Worm (Caenorhabditis elegans) whole organism, L1 larva: ENCODE results near the gene msrp-6.
A peak's percentile ranks its signal among the peaks of the same experiment; 100 is the strongest.
"Not testable (repeated sequence)": the region's sequence is repeated elsewhere in the genome, so short reads cannot be mapped to it uniquely, and the experiment has no call there.

ENCODE experiments used
- C16A3.4 ChIP-seq: fragments of 150-350 bp; optimal IDR thresholded peaks from 2 replicates; lab custom pipeline; 2014; ENCODE audit warnings: missing biosample characterization, missing genetic modification characterization
- F16B12.6 ChIP-seq: fragments of 150-350 bp; optimal IDR thresholded peaks from 2 replicates; lab custom pipeline; 2014; ENCODE audit warnings: missing biosample characterization, missing genetic modification characterization
- Y116A8C.19 ChIP-seq: sonication (generic microtip); optimal IDR thresholded peaks from 2 replicates; lab custom pipeline; 2016; ENCODE audit warnings: missing compliant biosample characterization, missing genetic modification characterization, borderline replicate concordance
- aha-1 ChIP-seq: fragments of 150-350 bp; optimal IDR thresholded peaks from 2 replicates; lab custom pipeline; 2014; ENCODE audit warnings: missing biosample characterization, missing genetic modification characterization
- alr-1 ChIP-seq: fragments of 200-800 bp; sonication (Bioruptor generic); optimal IDR thresholded peaks from 2 replicates; lab custom pipeline; 2018; ENCODE audit warnings: borderline replicate concordance, mild to moderate bottlenecking, missing genetic modification characterization, missing compliant biosample characterization
- ceh-82 ChIP-seq, 3 experiments: fragments of 150-350 bp in 1 of 3; sonication (generic microtip) in 2 of 3; optimal IDR thresholded peaks; 2 replicates each; lab custom pipeline; 2014 to 2017; ENCODE audit warnings: missing biosample characterization in 3 of 3, missing genetic modification characterization in 3 of 3
- ces-1 ChIP-seq: fragments of 150-350 bp; optimal IDR thresholded peaks from 2 replicates; lab custom pipeline; 2014; ENCODE audit warnings: missing biosample characterization, missing genetic modification reagents, missing genetic modification characterization
- efl-1 ChIP-seq, 4 experiments: fragments of 150-350 bp; optimal IDR thresholded peaks in 3 of 4; peaks in 1 of 4; 1 replicate in 1 of 4; 2 replicates in 3 of 4; lab custom pipeline; 2014; ENCODE audit warnings: missing biosample characterization in 2 of 4, missing genetic modification characterization in 2 of 4, missing genetic modification reagents in 2 of 4
- egl-27 ChIP-seq, 2 experiments: fragments of 150-350 bp in 1 of 2; sonication (generic microtip); optimal IDR thresholded peaks; 3 replicates each; lab custom pipeline; 2017 to 2018; ENCODE audit warnings: missing biosample characterization in 2 of 2, missing genetic modification characterization in 2 of 2, missing genetic modification reagents in 2 of 2
- elt-2 ChIP-seq: sonication (generic microtip); optimal IDR thresholded peaks from 2 replicates; lab custom pipeline; 2016; ENCODE audit warnings: missing genetic modification characterization, mild to moderate bottlenecking, inconsistent platforms, missing compliant biosample characterization, missing genetic modification reagents
- elt-3 ChIP-seq, 6 experiments: fragments of 150-350 bp in 1 of 6; sonication (generic microtip); optimal IDR thresholded peaks; 2 replicates each; lab custom pipeline; 2017 to 2018; ENCODE audit warnings: missing biosample characterization in 6 of 6, missing genetic modification characterization in 6 of 6, inconsistent platforms in 1 of 6
- ets-5 ChIP-seq: fragments of 200-800 bp; sonication (Bioruptor generic); IDR thresholded peaks from 2 replicates; pipeline ENCODE4 v1.3.6; 2022; ENCODE audit warnings: missing genetic modification characterization, missing compliant biosample characterization
- fkh-10 ChIP-seq: sonication (generic microtip); optimal IDR thresholded peaks from 2 replicates; lab custom pipeline; 2017; ENCODE audit warnings: missing biosample characterization, missing genetic modification reagents, missing genetic modification characterization
- hlh-17 ChIP-seq: fragments of 200-800 bp; sonication (Bioruptor generic); optimal IDR thresholded peaks from 2 replicates; lab custom pipeline; 2018; ENCODE audit warnings: missing genetic modification characterization, mild to moderate bottlenecking, missing compliant biosample characterization, moderate library complexity, borderline replicate concordance
- hpl-2 ChIP-seq: fragments of 150-350 bp; optimal IDR thresholded peaks from 2 replicates; lab custom pipeline; 2014; ENCODE audit warnings: missing biosample characterization, missing genetic modification reagents, missing genetic modification characterization
- isw-1 ChIP-seq: fragments of 200-800 bp; sonication (Bioruptor generic); IDR thresholded peaks from 2 replicates; pipeline ENCODE4 v1.3.6; 2022; ENCODE audit warnings: missing genetic modification characterization, missing compliant biosample characterization
- lin-14 ChIP-seq: fragments of 200-800 bp; sonication (Bioruptor generic); optimal IDR thresholded peaks from 2 replicates; lab custom pipeline; 2018; ENCODE audit warnings: mild to moderate bottlenecking, missing genetic modification characterization, moderate library complexity, missing compliant biosample characterization
- mab-9 ChIP-seq: fragments of 200-800 bp; sonication (Bioruptor generic); IDR thresholded peaks from 2 replicates; pipeline ENCODE4 v1.3.6; 2022; ENCODE audit warnings: missing genetic modification reagents, missing genetic modification characterization, missing compliant biosample characterization
- mdl-1 ChIP-seq, 2 experiments: fragments of 150-350 bp; optimal IDR thresholded peaks; 2 replicates each; lab custom pipeline; 2014 to 2017; ENCODE audit warnings: missing biosample characterization in 2 of 2, missing genetic modification characterization in 2 of 2, inconsistent platforms in 1 of 2
- mef-2 ChIP-seq: fragments of 150-350 bp; optimal IDR thresholded peaks from 2 replicates; lab custom pipeline; 2014; ENCODE audit warnings: missing biosample characterization, missing genetic modification characterization
- mep-1 ChIP-seq: fragments of 150-350 bp; optimal IDR thresholded peaks from 2 replicates; lab custom pipeline; 2014; ENCODE audit warnings: missing biosample characterization, missing genetic modification characterization
- nhr-11 ChIP-seq: fragments of 150-350 bp; optimal IDR thresholded peaks from 2 replicates; lab custom pipeline; 2014; ENCODE audit warnings: missing biosample characterization, missing genetic modification characterization
- nhr-28 ChIP-seq: fragments of 150-350 bp; optimal IDR thresholded peaks from 2 replicates; lab custom pipeline; 2014; ENCODE audit warnings: missing biosample characterization, missing genetic modification characterization
- nhr-76 ChIP-seq: sonication (generic microtip); optimal IDR thresholded peaks from 2 replicates; lab custom pipeline; 2017; ENCODE audit warnings: missing biosample characterization, missing genetic modification characterization
- nhr-84 ChIP-seq: sonication (generic microtip); optimal IDR thresholded peaks from 2 replicates; lab custom pipeline; 2017; ENCODE audit warnings: missing biosample characterization, missing genetic modification characterization
- pag-3 ChIP-seq: sonication (generic microtip); optimal IDR thresholded peaks from 2 replicates; lab custom pipeline; 2017; ENCODE audit warnings: missing genetic modification characterization, mild to moderate bottlenecking, missing compliant biosample characterization, antibody characterized with exemption, borderline replicate concordance; ENCODE audit not compliant: insufficient read depth
- pqm-1 ChIP-seq: sonication (generic microtip); optimal IDR thresholded peaks from 3 replicates; lab custom pipeline; 2017; ENCODE audit warnings: missing biosample characterization, missing genetic modification characterization
- rnt-1 ChIP-seq: sonication (generic microtip); optimal IDR thresholded peaks from 2 replicates; lab custom pipeline; 2016; ENCODE audit warnings: mild to moderate bottlenecking, missing genetic modification characterization, moderate library complexity, missing compliant biosample characterization
- snpc-4 ChIP-seq: fragments of 150-350 bp; optimal IDR thresholded peaks from 2 replicates; lab custom pipeline; 2014; ENCODE audit warnings: missing biosample characterization, missing genetic modification characterization
- snu-23 ChIP-seq: sonication (generic microtip); optimal IDR thresholded peaks from 2 replicates; lab custom pipeline; 2016; ENCODE audit warnings: missing genetic modification characterization, missing compliant biosample characterization
- sox-4 ChIP-seq: sonication (generic microtip); optimal IDR thresholded peaks from 2 replicates; lab custom pipeline; 2016; ENCODE audit warnings: missing genetic modification characterization, missing compliant biosample characterization
- sptf-1 ChIP-seq: fragments of 150-350 bp; optimal IDR thresholded peaks from 2 replicates; lab custom pipeline; 2014; ENCODE audit warnings: missing biosample characterization, missing genetic modification characterization
- sup-37 ChIP-seq: fragments of 200-800 bp; sonication (Bioruptor generic); optimal IDR thresholded peaks from 2 replicates; lab custom pipeline; 2018; ENCODE audit warnings: mild to moderate bottlenecking, missing genetic modification characterization, missing compliant biosample characterization
- unc-130 ChIP-seq: fragments of 150-350 bp; optimal IDR thresholded peaks from 2 replicates; lab custom pipeline; 2017; ENCODE audit warnings: missing biosample characterization, missing genetic modification characterization, inconsistent platforms
- unc-30 ChIP-seq: sonication (generic microtip); optimal IDR thresholded peaks from 2 replicates; lab custom pipeline; 2017; ENCODE audit warnings: missing biosample characterization, missing genetic modification characterization
- unc-98 ChIP-seq: fragments of 200-800 bp; sonication (Bioruptor generic); IDR thresholded peaks from 2 replicates; pipeline ENCODE4 v1.3.6; 2022; ENCODE audit warnings: missing genetic modification characterization, missing compliant biosample characterization
- vab-15 ChIP-seq: sonication (generic microtip); optimal IDR thresholded peaks from 2 replicates; lab custom pipeline; 2017; ENCODE audit warnings: missing genotype, mild to moderate bottlenecking, missing genetic modification characterization, missing compliant biosample characterization
- xbp-1 ChIP-seq: sonication (generic microtip); optimal IDR thresholded peaks from 2 replicates; lab custom pipeline; 2016; ENCODE audit warnings: missing genetic modification characterization, missing compliant biosample characterization
- zag-1 ChIP-seq: fragments of 150-350 bp; optimal IDR thresholded peaks from 2 replicates; lab custom pipeline; 2014; ENCODE audit warnings: missing biosample characterization, missing genetic modification characterization
- ztf-4 ChIP-seq: fragments of 150-350 bp; optimal IDR thresholded peaks from 2 replicates; lab custom pipeline; 2014; ENCODE audit warnings: missing biosample characterization, missing genetic modification characterization

Gene msrp-6

ce11 chrII:2616634-2617033, 2.6 kb upstream of the msrp-6 start, which contains the start of gene msrp-5:
Gene msrp-5, plus strand, starts transcription at chrII:2616934.
- TF ChIP-seq mab-9 (GFP tag; lab: Robert Waterston, UW); mep-1 (tag; lab: Kevin White, UChicago); Y116A8C.19 (tag; lab: Kevin White, UChicago): not testable (repeated sequence)

ce11 chrII:2622480-2622879, 3.2 kb downstream of the msrp-6 start, which contains the start of gene D2062.5:
Gene D2062.5, plus strand, starts transcription at chrII:2622780.
- no peak for TF ChIP-seq zag-1 (tag; lab: Kevin White, UChicago)
- no peak for TF ChIP-seq elt-2 (tag; lab: Kevin White, UChicago)
- TF ChIP-seq snu-23 (GFP tag; lab: Kevin White, UChicago) = no peak
- TF ChIP-seq ces-1 (GFP tag; lab: Kevin White, UChicago) = no peak
- no peak for TF ChIP-seq nhr-11 (tag; lab: Kevin White, UChicago)
- no peak for TF ChIP-seq pag-3 (tag; lab: Kevin White, UChicago)
- no peak for TF ChIP-seq efl-1 (optimal IDR thresholded peaks at IDR 0.05; lab: Kevin White, UChicago)
- TF ChIP-seq efl-1 (GFP tag; optimal IDR thresholded peaks at IDR 0.05 in 1 of 2; lab: Kevin White, UChicago) = no peak
- TF ChIP-seq sptf-1 (tag; lab: Kevin White, UChicago) = no peak
- TF ChIP-seq xbp-1 = no peak
- no peak for TF ChIP-seq rnt-1 (tag; lab: Kevin White, UChicago)
- TF ChIP-seq vab-15 = no peak
- no peak for TF ChIP-seq egl-27 (tag; optimal IDR thresholded peaks at IDR 0.05; lab: Kevin White, UChicago)
- no peak for TF ChIP-seq sup-37 (GFP tag; lab: Kevin White, UChicago)

- TF ChIP-seq mab-9 (GFP tag; lab: Robert Waterston, UW); mef-2 (tag; lab: Kevin White, UChicago); unc-98: not testable (repeated sequence)
Measured at ce11 chrII:2622936-2623452, 3.7 kb downstream of the msrp-6 start, which contains the start of gene D2062.4. Gene D2062.4, plus strand, starts transcription at chrII:2623402.

DNA sequence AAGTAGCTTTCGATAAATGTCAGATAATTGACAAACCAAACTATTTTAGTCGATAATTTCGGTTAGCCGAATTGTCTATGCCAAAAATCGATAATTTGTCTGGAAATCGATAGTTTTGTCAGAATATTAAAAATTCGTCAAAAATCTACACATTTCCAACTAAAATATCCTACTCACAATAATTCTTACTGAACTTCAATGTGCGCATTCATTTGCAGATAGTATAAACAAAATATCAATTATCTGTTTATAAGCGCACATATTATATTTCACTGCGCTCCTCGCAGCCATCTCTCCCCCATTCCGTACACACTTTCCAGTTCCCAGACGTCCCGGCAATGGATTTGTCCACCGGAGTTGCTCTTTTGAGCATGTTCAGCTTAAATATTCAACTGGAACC, 5.5 kb downstream of the msrp-6 start, which contains the start of gene lgc-28:
Gene lgc-28 (plus strand): TSS at position 301 of the 400 bp plus-strand sequence.
- TF ChIP-seq ztf-4 (no peak), ets-5 (GFP tag; lab: Robert Waterston, UW) (no peak), hlh-17 (GFP tag; lab: Kevin White, UChicago) (no peak), sox-4 (tag; lab: Kevin White, UChicago) (no peak), nhr-28 (tag; lab: Kevin White, UChicago) (no peak)

ce11 chrII:2627154-2627799, 8.0 kb downstream of the msrp-6 start, which contains the start of gene sri-71:
Gene sri-71, plus strand, starts transcription at chrII:2627749.
- TF ChIP-seq snpc-4 (no peak), pqm-1 (no peak), fkh-10 (no peak), nhr-84 (no peak), ceh-82 (tag; optimal IDR thresholded peaks at IDR 0.05; lab: Kevin White, UChicago) (no peak), efl-1 (optimal IDR thresholded peaks at IDR 0.05; lab: Kevin White, UChicago) (no peak), efl-1 (GFP tag; optimal IDR thresholded peaks at IDR 0.05 in 1 of 2; lab: Kevin White, UChicago) (peak in 1 of 2 experiments; percentile 60), nhr-76 (tag; lab: Kevin White, UChicago) (no peak)

DNA sequence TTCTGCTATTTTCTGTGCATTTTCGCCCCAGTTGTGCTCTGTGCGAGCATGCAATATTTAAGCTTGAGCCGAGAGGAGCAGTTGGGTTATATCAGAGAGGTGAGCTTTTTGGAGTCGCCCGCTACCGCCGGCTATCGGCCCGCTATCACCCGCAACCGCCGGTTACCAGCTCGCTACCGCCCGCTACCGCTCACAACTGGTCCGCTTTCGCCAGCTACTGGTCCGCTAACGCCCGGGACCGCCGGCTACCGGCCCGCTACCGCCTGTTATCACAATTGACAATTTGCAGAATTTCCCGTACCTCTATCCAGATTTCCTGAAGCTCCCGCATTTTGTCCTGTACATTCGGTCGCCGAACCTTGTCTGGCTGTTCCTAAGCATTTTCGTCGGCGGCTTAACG, 9.2 kb downstream of the msrp-6 start:
- TF ChIP-seq alr-1 (no peak), egl-27 (tag; optimal IDR thresholded peaks at IDR 0.05; lab: Kevin White, UChicago) (no peak), C16A3.4 (tag; lab: Kevin White, UChicago) (no peak), elt-2 (tag; lab: Kevin White, UChicago) (no peak), fkh-10 (no peak), aha-1 (tag; lab: Kevin White, UChicago) (no peak), hpl-2 (GFP tag; lab: Kevin White, UChicago) (no peak), mdl-1 (tag; optimal IDR thresholded peaks at IDR 0.05; lab: Kevin White, UChicago) (no peak), elt-3 (tag; optimal IDR thresholded peaks at IDR 0.05; lab: Kevin White, UChicago) (no peak), lin-14 (GFP tag; lab: Kevin White, UChicago) (no peak), ceh-82 (tag; optimal IDR thresholded peaks at IDR 0.05; lab: Kevin White, UChicago) (no peak), unc-30 (tag; lab: Kevin White, UChicago) (no peak), F16B12.6 (tag; lab: Kevin White, UChicago) (no peak), unc-130 (tag; lab: Kevin White, UChicago) (no peak), isw-1 (GFP tag; lab: Robert Waterston, UW) (no peak)
